Worm (Caenorhabditis elegans) whole organism, early embryonic: ENCODE measurements around the gene cnx-1.

Source experiments
- B0310.2 ChIP-seq: sonication (generic microtip); optimal IDR thresholded peaks from 2 replicates; lab custom pipeline; 2016; ENCODE audit warnings: mild to moderate bottlenecking, missing genetic modification characterization, missing compliant biosample characterization
- F13C5.2 ChIP-seq: sonication (generic microtip); optimal IDR thresholded peaks from 2 replicates; lab custom pipeline; 2017; ENCODE audit warnings: mild to moderate bottlenecking, missing genetic modification characterization, inconsistent platforms, missing compliant biosample characterization
- aly-1 ChIP-seq: sonication (generic microtip); optimal IDR thresholded peaks from 2 replicates; lab custom pipeline; 2016; ENCODE audit warnings: missing genetic modification characterization, missing compliant biosample characterization
- ama-1 ChIP-seq: fragments of 150-350 bp; optimal IDR thresholded peaks from 2 replicates; lab custom pipeline; 2014
- ets-7 ChIP-seq: sonication (generic microtip); optimal IDR thresholded peaks from 2 replicates; lab custom pipeline; 2016; ENCODE audit warnings: missing genotype, missing genetic modification characterization, missing compliant biosample characterization
- hmbx-1 ChIP-seq: sonication (generic microtip); optimal IDR thresholded peaks from 2 replicates; lab custom pipeline; 2016; ENCODE audit warnings: mild to moderate bottlenecking, missing genetic modification characterization, missing compliant biosample characterization
- hmg-4 ChIP-seq: fragments of 200-800 bp; sonication (Bioruptor generic); optimal IDR thresholded peaks from 2 replicates; lab custom pipeline; 2018; ENCODE audit warnings: mild to moderate bottlenecking, missing genetic modification characterization, missing compliant biosample characterization
- hnd-1 ChIP-seq: sonication (generic microtip); optimal IDR thresholded peaks from 2 replicates; lab custom pipeline; 2016; ENCODE audit warnings: missing genetic modification characterization, missing compliant biosample characterization
- pes-1 ChIP-seq: fragments of 200-800 bp; sonication (Bioruptor generic); IDR thresholded peaks from 2 replicates; pipeline ENCODE4 v1.3.6; 2022; ENCODE audit warnings: missing genetic modification reagents, missing genetic modification characterization, missing compliant biosample characterization
- sea-1 ChIP-seq: fragments of 200-800 bp; sonication (Bioruptor generic); conservative IDR thresholded peaks from 2 replicates; pipeline ENCODE4 v1.3.6; 2022; ENCODE audit warnings: missing genetic modification characterization, missing compliant biosample characterization
- tbx-11 ChIP-seq: fragments of 200-800 bp; sonication (Bioruptor generic); IDR thresholded peaks from 2 replicates; pipeline ENCODE4 v1.3.6; 2022; ENCODE audit warnings: missing genetic modification characterization, missing compliant biosample characterization
- tbx-37 ChIP-seq: fragments of 200-800 bp; sonication (Bioruptor generic); conservative IDR thresholded peaks from 2 replicates; pipeline ENCODE4 v1.3.6; 2022; ENCODE audit warnings: missing genetic modification reagents, missing genetic modification characterization, missing compliant biosample characterization
- tra-4 ChIP-seq: sonication (generic microtip); optimal IDR thresholded peaks from 2 replicates; lab custom pipeline; 2017; ENCODE audit warnings: missing genetic modification characterization, missing compliant biosample characterization

ce11 chrIII:9834888-9835287 lies 18.0 kb upstream of the cnx-1 start, which contains the start of gene K11H3.8:
- no peak for TF ChIP-seq hmg-4 (GFP tag; lab: Kevin White, UChicago)
- TF ChIP-seq hnd-1 = no peak
- no peak for TF ChIP-seq tra-4 (tag; lab: Kevin White, UChicago)
- TF ChIP-seq sea-1 (GFP tag; lab: Robert Waterston, UW) = no peak
- TF ChIP-seq ama-1 (lab: Kevin White, UChicago) = no peak
- TF ChIP-seq B0310.2 = no peak
- no peak for TF ChIP-seq ets-7 (tag; lab: Kevin White, UChicago)
- no peak for TF ChIP-seq tbx-37 (GFP tag; lab: Robert Waterston, UW)
- TF ChIP-seq pes-1 (GFP tag; lab: Robert Waterston, UW) = no peak
- no peak for TF ChIP-seq tbx-11
- TF ChIP-seq aly-1 = no peak
- no peak for TF ChIP-seq F13C5.2 (tag; lab: Kevin White, UChicago)
- TF ChIP-seq hmbx-1 (tag; lab: Kevin White, UChicago) = no peak
